Worm (Caenorhabditis elegans) whole organism, early embryonic: ENCODE results near the gene ttr-46.

Source experiments
- ets-7 ChIP-seq: sonication (generic microtip); optimal IDR thresholded peaks from 2 replicates; lab custom pipeline; 2016; ENCODE audit warnings: missing genotype, missing genetic modification characterization, missing compliant biosample characterization
- flt-1 ChIP-seq: fragments of 200-800 bp; sonication (Bioruptor generic); IDR thresholded peaks from 2 replicates; pipeline ENCODE4 v1.3.6; 2022; ENCODE audit warnings: missing genetic modification characterization, missing compliant biosample characterization
- scrt-1 ChIP-seq: fragments of 200-800 bp; sonication (Bioruptor generic); IDR thresholded peaks from 2 replicates; pipeline ENCODE4 v1.3.6; 2022; ENCODE audit warnings: missing genetic modification characterization, missing compliant biosample characterization
- tbx-37 ChIP-seq: fragments of 200-800 bp; sonication (Bioruptor generic); conservative IDR thresholded peaks from 2 replicates; pipeline ENCODE4 v1.3.6; 2022; ENCODE audit warnings: missing genetic modification reagents, missing genetic modification characterization, missing compliant biosample characterization

ce11 chrV:9986177-9986576 is 35.1 kb downstream of the ttr-46 start, which contains the start of gene rmd-2:
- TF ChIP-seq flt-1 (GFP tag; lab: Robert Waterston, UW) (no peak), tbx-37 (GFP tag; lab: Robert Waterston, UW) (no peak), scrt-1 (GFP tag; lab: Robert Waterston, UW) (no peak), ets-7 (tag; lab: Kevin White, UChicago) (no peak)
